Worm (Caenorhabditis elegans): Measurements from ENCODE around the gene dlc-1.

ce11 chrIII:6442305-6443125 lies 21.1 kb downstream of the dlc-1 start, which contains the start of gene mel-32:
- TF ChIP-seq lin-13 (GFP tag; optimal IDR thresholded peaks at IDR 0.05), result peak; percentile 1
- no peak for TF ChIP-seq Y116A8C.19 (tag; optimal IDR thresholded peaks at IDR 0.05; ENCODE audit: borderline replicate concordance)
- no peak for TF ChIP-seq egl-13 (tag; optimal IDR thresholded peaks at IDR 0.05)
- TF ChIP-seq nhr-11 (tag; optimal IDR thresholded peaks at IDR 0.05), result no peak
- TF ChIP-seq nhr-19 (GFP tag; conservative IDR thresholded peaks at IDR 0.05), result peak; percentile 38
- no peak for TF ChIP-seq unc-30 (tag; optimal IDR thresholded peaks at IDR 0.05)
- no peak for TF ChIP-seq jun-1 (tag; optimal IDR thresholded peaks at IDR 0.05)
- TF ChIP-seq ceh-82 (tag; optimal IDR thresholded peaks at IDR 0.05), result peak in 1 of 3 experiments; percentile 15
- TF ChIP-seq fkh-10 (GFP tag; optimal IDR thresholded peaks at IDR 0.05), result no peak

All from whole organism, L1 larva.